Worm (Caenorhabditis elegans) whole organism, L3 larva: ENCODE data around the gene K10B3.5.
A peak's percentile ranks its signal among the peaks of the same experiment; 100 is the strongest.

Experiments
- R02D3.7 ChIP-seq: fragments of 150-350 bp; optimal IDR thresholded peaks from 2 replicates; lab custom pipeline; 2014; ENCODE audit warnings: missing biosample characterization, missing genetic modification characterization
- ZK546.5 ChIP-seq: sonication (generic microtip); optimal IDR thresholded peaks from 2 replicates; lab custom pipeline; 2017; ENCODE audit warnings: missing biosample characterization, missing genetic modification characterization
- aly-2 ChIP-seq: fragments of 150-350 bp; optimal IDR thresholded peaks from 2 replicates; lab custom pipeline; 2014; ENCODE audit warnings: missing biosample characterization, missing genetic modification characterization
- ceh-28 ChIP-seq: fragments of 150-350 bp; optimal IDR thresholded peaks from 2 replicates; lab custom pipeline; 2014; ENCODE audit warnings: missing biosample characterization, missing genetic modification reagents, missing genetic modification characterization
- ceh-82 ChIP-seq: fragments of 150-350 bp; optimal IDR thresholded peaks from 2 replicates; lab custom pipeline; 2014; ENCODE audit warnings: missing biosample characterization, missing genetic modification characterization
- ceh-9 ChIP-seq: sonication (generic microtip); optimal IDR thresholded peaks from 2 replicates; lab custom pipeline; 2018; ENCODE audit warnings: missing biosample characterization, missing genetic modification characterization
- daf-12 ChIP-seq: fragments of 150-350 bp; optimal IDR thresholded peaks from 2 replicates; lab custom pipeline; 2014; ENCODE audit warnings: missing biosample characterization, missing genetic modification reagents, missing genetic modification characterization
- egl-27 ChIP-seq: sonication (generic microtip); optimal IDR thresholded peaks from 4 replicates; lab custom pipeline; 2017; ENCODE audit warnings: missing biosample characterization, missing genetic modification reagents, missing genetic modification characterization
- egl-5 ChIP-seq: fragments of 150-350 bp; optimal IDR thresholded peaks from 2 replicates; lab custom pipeline; 2017; ENCODE audit warnings: missing biosample characterization, missing genetic modification reagents, missing genetic modification characterization, inconsistent platforms
- elt-1 ChIP-seq: fragments of 150-350 bp; optimal IDR thresholded peaks from 2 replicates; lab custom pipeline; 2014; ENCODE audit warnings: missing biosample characterization, missing genetic modification characterization
- elt-2 ChIP-seq: sonication (generic microtip); optimal IDR thresholded peaks from 2 replicates; lab custom pipeline; 2016; ENCODE audit warnings: missing genetic modification reagents, mild to moderate bottlenecking, missing genetic modification characterization, missing compliant biosample characterization
- elt-3 ChIP-seq, 3 experiments: fragments of 150-350 bp in 1 of 3; sonication (generic microtip) in 2 of 3; optimal IDR thresholded peaks; 2 replicates in 2 of 3; 4 replicates in 1 of 3; lab custom pipeline; 2014 to 2017; ENCODE audit warnings: missing biosample characterization in 3 of 3, missing genetic modification characterization in 3 of 3
- eor-1 ChIP-seq, 2 experiments: fragments of 150-350 bp; optimal IDR thresholded peaks; 2 replicates each; lab custom pipeline; 2014 to 2018; ENCODE audit warnings: missing biosample characterization in 2 of 2, missing genetic modification characterization in 2 of 2
- fkh-10 ChIP-seq: sonication (generic microtip); optimal IDR thresholded peaks from 2 replicates; lab custom pipeline; 2017; ENCODE audit warnings: missing biosample characterization, missing genetic modification reagents, missing genetic modification characterization
- fkh-2 ChIP-seq: fragments of 150-350 bp; optimal IDR thresholded peaks from 2 replicates; lab custom pipeline; 2014; ENCODE audit warnings: missing biosample characterization, missing genetic modification reagents, missing genetic modification characterization
- fos-1 ChIP-seq: fragments of 150-350 bp; optimal IDR thresholded peaks from 2 replicates; lab custom pipeline; 2014; ENCODE audit warnings: missing biosample characterization, missing genetic modification characterization
- hmg-11 ChIP-seq: sonication (generic microtip); optimal IDR thresholded peaks from 2 replicates; lab custom pipeline; 2016; ENCODE audit warnings: missing genetic modification characterization, missing compliant biosample characterization
- lin-15B ChIP-seq: fragments of 150-350 bp; optimal IDR thresholded peaks from 2 replicates; lab custom pipeline; 2014; ENCODE audit warnings: missing biosample characterization, missing genetic modification characterization
- lin-39 ChIP-seq: fragments of 150-350 bp; optimal IDR thresholded peaks from 2 replicates; lab custom pipeline; 2018; ENCODE audit warnings: missing biosample characterization, missing genetic modification reagents, missing genetic modification characterization
- lsy-12 ChIP-seq: sonication (generic microtip); optimal IDR thresholded peaks from 2 replicates; lab custom pipeline; 2016; ENCODE audit warnings: mild to moderate bottlenecking, missing genetic modification characterization, missing compliant biosample characterization
- mdl-1 ChIP-seq: fragments of 150-350 bp; optimal IDR thresholded peaks from 2 replicates; lab custom pipeline; 2014; ENCODE audit warnings: missing biosample characterization, missing genetic modification characterization
- mml-1 ChIP-seq: fragments of 150-350 bp; sonication (generic microtip); optimal IDR thresholded peaks from 3 replicates; lab custom pipeline; 2014; ENCODE audit warnings: missing biosample characterization, missing genetic modification characterization
- nfya-1 ChIP-seq: sonication (generic microtip); optimal IDR thresholded peaks from 2 replicates; lab custom pipeline; 2017; ENCODE audit warnings: missing genetic modification characterization, mild to moderate bottlenecking, missing compliant biosample characterization, antibody characterized with exemption, moderate library complexity; ENCODE audit not compliant: insufficient read depth
- nhr-11 ChIP-seq: fragments of 150-350 bp; optimal IDR thresholded peaks from 2 replicates; lab custom pipeline; 2014; ENCODE audit warnings: missing biosample characterization, missing genetic modification characterization
- nhr-12 ChIP-seq: fragments of 150-350 bp; optimal IDR thresholded peaks from 2 replicates; lab custom pipeline; 2014; ENCODE audit warnings: missing biosample characterization, missing genetic modification characterization
- nhr-23 ChIP-seq: fragments of 150-350 bp; optimal IDR thresholded peaks from 2 replicates; lab custom pipeline; 2014; ENCODE audit warnings: missing biosample characterization, missing genetic modification reagents, missing genetic modification characterization
- nhr-237 ChIP-seq: fragments of 150-350 bp; optimal IDR thresholded peaks from 2 replicates; lab custom pipeline; 2014; ENCODE audit warnings: missing biosample characterization, missing genetic modification characterization
- nhr-25 ChIP-seq: sonication (generic microtip); optimal IDR thresholded peaks from 2 replicates; lab custom pipeline; 2017; ENCODE audit warnings: missing biosample characterization, missing genetic modification characterization
- nhr-28 ChIP-seq: fragments of 150-350 bp; optimal IDR thresholded peaks from 2 replicates; lab custom pipeline; 2014; ENCODE audit warnings: missing biosample characterization, missing genetic modification characterization
- nhr-76 ChIP-seq: fragments of 150-350 bp; sonication (generic microtip); optimal IDR thresholded peaks from 5 replicates; lab custom pipeline; 2014; ENCODE audit warnings: missing biosample characterization, missing genetic modification characterization
- nhr-77 ChIP-seq: fragments of 150-350 bp; optimal IDR thresholded peaks from 2 replicates; lab custom pipeline; 2014; ENCODE audit warnings: missing biosample characterization, missing genetic modification characterization
- pha-4 ChIP-seq: fragments of 150-350 bp; optimal IDR thresholded peaks from 2 replicates; lab custom pipeline; 2014; ENCODE audit warnings: missing biosample characterization, missing genetic modification reagents, missing genetic modification characterization
- pqm-1 ChIP-seq: fragments of 150-350 bp; optimal IDR thresholded peaks from 2 replicates; lab custom pipeline; 2017; ENCODE audit warnings: missing biosample characterization, missing genetic modification characterization, inconsistent platforms
- skn-1 ChIP-seq: fragments of 150-350 bp; optimal IDR thresholded peaks from 2 replicates; lab custom pipeline; 2014; ENCODE audit warnings: missing biosample characterization, missing genetic modification characterization
- unc-39 ChIP-seq: sonication (generic microtip); optimal IDR thresholded peaks from 4 replicates; lab custom pipeline; 2017; ENCODE audit warnings: missing biosample characterization, missing genetic modification characterization
- unc-62 ChIP-seq: fragments of 150-350 bp; sonication (generic microtip); optimal IDR thresholded peaks from 4 replicates; lab custom pipeline; 2014; ENCODE audit warnings: missing biosample characterization, missing genetic modification reagents, missing genetic modification characterization
- zag-1 ChIP-seq: fragments of 150-350 bp; optimal IDR thresholded peaks from 2 replicates; lab custom pipeline; 2014; ENCODE audit warnings: missing biosample characterization, missing genetic modification characterization

K10B3.5 gene

DNA sequence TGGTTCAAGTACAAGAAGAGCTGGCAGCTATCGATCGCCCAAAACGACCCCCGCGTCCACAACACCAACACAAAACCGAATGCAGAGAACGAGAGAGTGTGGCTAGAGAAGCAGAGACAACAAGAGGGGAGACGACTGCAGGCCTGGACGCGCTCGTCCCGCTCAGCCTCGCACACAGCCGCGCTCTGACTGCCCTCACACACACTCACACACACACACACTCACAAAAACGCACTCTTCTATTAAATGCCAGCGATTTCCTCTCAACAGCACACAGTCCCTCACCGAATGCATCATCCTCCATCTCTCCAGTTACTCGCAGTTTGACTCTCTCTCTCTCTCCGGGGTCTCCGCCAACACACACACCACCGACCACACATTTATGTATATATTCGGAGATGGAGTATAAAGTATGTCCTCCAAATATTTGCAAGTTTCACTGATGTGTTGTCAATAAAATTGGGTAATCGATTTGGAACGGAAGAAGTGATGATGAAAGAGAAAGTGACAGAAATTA, 21.4 kb upstream of the K10B3.5 start (continued):
- TF ChIP-seq unc-39 (tag; lab: Kevin White, UChicago) = no peak
- TF ChIP-seq zag-1 (tag; lab: Kevin White, UChicago) = peak; percentile 60
- TF ChIP-seq elt-2 (tag; lab: Kevin White, UChicago) = peak; percentile 92
- peak; percentile 43 for TF ChIP-seq R02D3.7 (tag; lab: Kevin White, UChicago)
- no peak for TF ChIP-seq ceh-9
- TF ChIP-seq, all 47 proteins: peak for 32

DNA sequence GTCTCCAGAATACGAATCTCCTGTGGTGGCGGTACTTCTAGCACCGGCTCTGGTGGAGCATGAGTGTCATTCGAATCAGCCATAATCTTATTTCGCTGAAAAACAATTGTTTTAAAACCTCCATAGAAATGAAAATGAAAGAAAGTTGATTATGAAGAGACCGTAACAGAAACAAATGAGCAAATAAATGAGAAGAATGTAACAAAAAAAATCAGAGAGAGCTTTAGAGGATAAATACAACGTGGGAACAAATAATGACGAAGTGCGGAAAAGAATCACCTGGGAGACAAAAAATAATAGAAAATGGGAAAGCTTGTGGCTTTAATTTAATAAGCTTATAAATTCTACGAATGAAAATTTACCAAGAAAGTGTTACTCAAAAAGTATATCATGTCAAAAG, 20.7 kb upstream of the K10B3.5 start, which contains the start of gene spc-1:
spc-1 (minus strand) TSS at position 101 of the 400 bp plus-strand sequence.
- TF ChIP-seq mdl-1 (tag; lab: Kevin White, UChicago) (no peak), pqm-1 (peak; percentile 47)
- TF ChIP-seq, all 47 proteins: peak for 1

DNA sequence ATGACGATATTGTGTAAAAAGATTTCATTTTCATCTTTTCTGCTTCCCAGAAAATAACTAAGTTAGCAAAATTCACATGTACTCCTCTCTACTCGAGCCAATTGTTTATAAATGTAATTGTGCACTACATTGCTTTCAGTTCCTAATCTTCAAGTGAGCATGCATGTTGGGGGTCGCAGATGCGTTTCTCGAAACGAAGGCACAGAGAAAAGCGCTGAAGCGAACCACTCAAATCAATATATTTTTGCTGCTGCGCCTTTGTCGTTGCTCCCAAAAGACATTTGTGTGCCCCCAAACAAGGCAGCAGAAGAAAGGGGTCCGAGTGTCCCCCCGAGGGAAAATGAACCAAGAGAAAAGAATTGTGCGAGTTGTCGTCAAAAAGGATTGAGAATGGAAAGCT, 20.0 kb upstream of the K10B3.5 start:
- no peak for TF ChIP-seq egl-27 (tag; lab: Kevin White, UChicago)
- TF ChIP-seq fkh-10 (GFP tag; lab: Kevin White, UChicago) = peak; percentile 12
- TF ChIP-seq ceh-28 (tag; lab: Kevin White, UChicago) = no peak
- peak; percentile 89 for TF ChIP-seq lin-39 (tag; lab: Kevin White, UChicago)
- peak; percentile 49 for TF ChIP-seq nfya-1 (tag; lab: Kevin White, UChicago)
- peak; percentile 54 for TF ChIP-seq hmg-11
- no peak for TF ChIP-seq fos-1 (tag; lab: Kevin White, UChicago)
- TF ChIP-seq, all 47 proteins: peak for 4

DNA sequence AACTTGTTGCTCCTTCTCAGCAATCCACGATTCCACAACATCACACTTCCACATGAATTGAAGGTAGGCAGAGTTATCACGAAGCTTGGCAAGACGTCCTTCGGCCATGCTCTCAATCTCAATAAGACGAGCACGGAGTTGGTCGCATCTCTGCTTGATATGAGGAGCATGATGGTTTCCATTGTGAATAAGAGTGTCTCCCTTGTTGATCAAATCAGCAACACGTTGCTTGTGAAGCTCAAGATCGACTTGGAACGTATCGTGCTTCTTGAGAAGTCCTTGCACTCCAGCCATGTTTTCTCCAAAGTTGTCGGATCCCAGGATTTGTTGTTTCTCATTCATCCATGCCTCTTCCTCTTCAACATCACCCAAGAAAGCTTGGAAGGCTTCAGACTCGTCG, 13.3 kb upstream of the K10B3.5 start:
- no peak for TF ChIP-seq lsy-12
- no peak for TF ChIP-seq nhr-77
- TF ChIP-seq nhr-23 = no peak
- no peak for TF ChIP-seq unc-62 (GFP tag; lab: Kevin White, UChicago)
- no peak for TF ChIP-seq nhr-12 (tag; lab: Kevin White, UChicago)
- TF ChIP-seq R02D3.7 (tag; lab: Kevin White, UChicago) = no peak
- no peak for TF ChIP-seq pqm-1
- TF ChIP-seq unc-39 (tag; lab: Kevin White, UChicago) = no peak
- TF ChIP-seq elt-1 (tag; lab: Kevin White, UChicago) = no peak
- TF ChIP-seq eor-1 (tag; optimal IDR thresholded peaks at IDR 0.05; lab: Kevin White, UChicago) = no peak
- TF ChIP-seq fkh-2 (tag; lab: Kevin White, UChicago) = no peak
- TF ChIP-seq aly-2 = no peak
- no peak for TF ChIP-seq elt-2 (tag; lab: Kevin White, UChicago)
- TF ChIP-seq ceh-9 = no peak
- no peak for TF ChIP-seq fkh-10 (GFP tag; lab: Kevin White, UChicago)
- no peak for TF ChIP-seq skn-1 (tag; lab: Kevin White, UChicago)
- TF ChIP-seq ceh-82 (tag; lab: Kevin White, UChicago) = no peak
- no peak for TF ChIP-seq zag-1 (tag; lab: Kevin White, UChicago)
- no peak for TF ChIP-seq nhr-28 (tag; lab: Kevin White, UChicago)

DNA sequence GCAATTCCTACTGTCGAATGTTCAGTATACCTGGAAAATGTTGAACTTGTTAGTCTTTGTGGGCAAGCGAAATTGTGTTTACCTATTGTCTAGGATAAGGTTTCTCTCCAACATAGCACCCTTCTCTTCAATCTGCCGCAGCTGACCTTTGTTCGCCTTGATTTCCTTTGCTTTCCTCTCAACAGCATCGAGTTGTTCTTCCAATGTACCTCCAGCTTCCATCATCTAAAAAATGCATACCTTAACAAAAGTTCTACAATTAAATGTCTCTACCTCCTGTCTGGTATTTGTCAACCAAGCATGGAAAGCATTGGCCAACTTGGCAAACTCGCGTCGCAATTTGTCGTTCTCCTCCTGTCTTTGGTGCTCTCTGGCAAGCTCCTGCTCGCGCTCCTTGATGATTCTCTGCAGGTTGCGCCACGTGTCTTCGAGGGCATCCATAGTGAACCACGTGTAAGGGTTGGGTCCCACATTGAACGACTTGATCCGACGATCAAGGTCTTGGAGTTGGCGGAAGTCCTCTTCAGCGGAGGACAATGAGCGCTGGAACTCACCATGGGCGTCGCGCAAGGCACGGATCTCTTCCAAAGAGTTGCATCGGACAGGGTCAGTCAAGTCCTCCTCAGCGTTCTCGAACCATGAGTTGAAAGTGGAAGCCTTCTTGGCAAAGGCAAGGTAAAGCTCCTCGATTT, 12.5 kb upstream of the K10B3.5 start:
- no peak for TF ChIP-seq egl-27 (tag; lab: Kevin White, UChicago)
- TF ChIP-seq nfya-1 (tag; lab: Kevin White, UChicago) = no peak
- no peak for TF ChIP-seq elt-1 (tag; lab: Kevin White, UChicago)
- TF ChIP-seq nhr-28 (tag; lab: Kevin White, UChicago) = no peak
- TF ChIP-seq nhr-25 (tag; lab: Kevin White, UChicago) = no peak
- no peak for TF ChIP-seq nhr-77

DNA sequence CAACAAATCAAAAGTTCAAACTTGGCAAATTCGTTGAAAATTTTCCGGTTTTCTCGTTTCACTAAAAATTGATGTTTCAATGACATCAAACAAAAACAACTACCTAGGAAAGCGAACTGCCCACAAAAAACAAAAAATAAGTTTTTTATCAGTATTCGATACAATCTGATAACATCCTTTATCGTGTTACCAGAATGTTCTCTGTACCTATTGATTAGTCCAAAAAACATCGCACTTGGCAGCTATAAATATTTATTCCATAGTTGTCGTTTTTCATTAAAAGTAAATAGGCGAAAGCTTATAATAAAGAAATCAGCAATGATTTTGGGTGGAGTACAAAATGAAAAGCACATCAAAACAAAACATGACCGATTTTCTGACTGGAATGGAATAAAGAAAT, 10.9 kb upstream of the K10B3.5 start:
- TF ChIP-seq daf-12 (no peak), unc-62 (GFP tag; lab: Kevin White, UChicago) (no peak), skn-1 (tag; lab: Kevin White, UChicago) (no peak), R02D3.7 (tag; lab: Kevin White, UChicago) (no peak), fkh-2 (tag; lab: Kevin White, UChicago) (no peak), fos-1 (tag; lab: Kevin White, UChicago) (no peak), ZK546.5 (no peak), lin-39 (tag; lab: Kevin White, UChicago) (no peak), pqm-1 (peak; percentile 79), nhr-76 (tag; lab: Kevin White, UChicago) (no peak), ceh-28 (tag; lab: Kevin White, UChicago) (peak; percentile 65), elt-3 (tag; optimal IDR thresholded peaks at IDR 0.05; lab: Kevin White, UChicago) (no peak), nhr-25 (tag; lab: Kevin White, UChicago) (no peak), mml-1 (tag; lab: Kevin White, UChicago) (no peak), nhr-11 (tag; lab: Kevin White, UChicago) (no peak), egl-27 (tag; lab: Kevin White, UChicago) (no peak), lin-15B (no peak), nhr-237 (tag; lab: Kevin White, UChicago) (no peak), eor-1 (tag; optimal IDR thresholded peaks at IDR 0.05; lab: Kevin White, UChicago) (no peak), ceh-82 (tag; lab: Kevin White, UChicago) (no peak), nhr-12 (tag; lab: Kevin White, UChicago) (no peak), aly-2 (no peak), pha-4 (tag; lab: Kevin White, UChicago) (peak; percentile 37), mdl-1 (tag; lab: Kevin White, UChicago) (no peak), fkh-10 (GFP tag; lab: Kevin White, UChicago) (no peak), unc-39 (tag; lab: Kevin White, UChicago) (no peak), egl-5 (tag; lab: Kevin White, UChicago) (no peak), elt-2 (tag; lab: Kevin White, UChicago) (peak; percentile 90)
